Fruit fly (Drosophila melanogaster): ENCODE measurements around the gene Srx.

Srx gene

DNA sequence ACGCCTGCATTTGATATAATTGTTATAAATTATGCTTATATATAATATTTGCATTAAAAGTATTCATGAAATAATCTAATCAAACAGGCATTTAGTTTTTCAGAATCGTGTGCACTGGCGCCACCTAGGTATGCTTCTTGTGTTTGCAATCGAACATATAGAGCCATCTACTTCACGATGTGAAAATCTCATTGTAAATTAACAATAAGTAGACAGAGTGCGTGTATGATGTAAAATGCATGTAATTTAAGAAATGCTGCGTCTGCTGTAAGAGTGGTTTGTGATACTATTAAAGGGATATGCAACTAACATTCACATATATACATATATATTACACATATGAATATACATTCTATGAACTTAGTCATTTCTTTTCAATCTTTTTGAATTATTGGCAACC lies 36.5 kb upstream of the Srx start (continued):
- no peak for TF ChIP-seq Mad (GFP tag; optimal IDR thresholded peaks at IDR 0.05)
- no peak for TF ChIP-seq Rx (GFP tag; IDR thresholded peaks at IDR 0.05)
- no peak for TF ChIP-seq caup (GFP tag; optimal IDR thresholded peaks at IDR 0.05; ENCODE audit: severe bottlenecking)
- TF ChIP-seq CG7357 (GFP tag; IDR thresholded peaks at IDR 0.05) = no peak
- no peak for TF ChIP-seq CG11695 (GFP tag; IDR thresholded peaks at IDR 0.05)
- no peak for TF ChIP-seq CG32767 (GFP tag; IDR thresholded peaks at IDR 0.05)
- TF ChIP-seq Pdp1 (GFP tag; optimal IDR thresholded peaks at IDR 0.05) = no peak
- TF ChIP-seq CG34376 (GFP tag; optimal IDR thresholded peaks at IDR 0.05) = no peak
- TF ChIP-seq CG11696 (GFP tag; IDR thresholded peaks at IDR 0.05) = no peak
- TF ChIP-seq ems (GFP tag; optimal IDR thresholded peaks at IDR 0.05) = no peak
- peak; percentile 43 for TF ChIP-seq grau (tag; optimal IDR thresholded peaks at IDR 0.05)
- no peak for TF ChIP-seq Hr39 (optimal IDR thresholded peaks at IDR 0.05)
- TF ChIP-seq sd (tag; optimal IDR thresholded peaks at IDR 0.05) = peak; percentile 35
- peak; percentile 58 for TF ChIP-seq kay (GFP tag; optimal IDR thresholded peaks at IDR 0.05)
- TF ChIP-seq CG14710 (tag; optimal IDR thresholded peaks at IDR 0.05) = peak; percentile 4
- no peak for TF ChIP-seq CG1024 (GFP tag; IDR thresholded peaks at IDR 0.05)
- TF ChIP-seq CG1792 (GFP tag; optimal IDR thresholded peaks at IDR 0.05) = no peak
- TF ChIP-seq CG9876 (GFP tag; optimal IDR thresholded peaks at IDR 0.05) = peak; percentile 48
- peak; percentile 76 for TF ChIP-seq HmgZ (tag; optimal IDR thresholded peaks at IDR 0.05)
- peak; percentile 29 for TF ChIP-seq CG13424 (tag; optimal IDR thresholded peaks at IDR 0.05)
- TF ChIP-seq Ravus (GFP tag; IDR thresholded peaks at IDR 0.05) = no peak
- TF ChIP-seq en (GFP tag; optimal IDR thresholded peaks at IDR 0.05) = no peak
- no peak for TF ChIP-seq mld (GFP tag; IDR thresholded peaks at IDR 0.05; ENCODE audit: partially characterized antibody)
- no peak for TF ChIP-seq vfl (GFP tag; optimal IDR thresholded peaks at IDR 0.05)
- TF ChIP-seq CG12769 (tag; optimal IDR thresholded peaks at IDR 0.05) = peak; percentile 31
- TF ChIP-seq CG32532 (GFP tag; IDR thresholded peaks at IDR 0.05) = peak; percentile 68
- peak; percentile 23 for TF ChIP-seq cg (GFP tag; optimal IDR thresholded peaks at IDR 0.05)
- TF ChIP-seq stc (GFP tag; IDR thresholded peaks at IDR 0.05) = no peak
- TF ChIP-seq CG13894 (tag; optimal IDR thresholded peaks at IDR 0.05) = no peak
- no peak for TF ChIP-seq CG8281 (tag; optimal IDR thresholded peaks at IDR 0.05)
- TF ChIP-seq GATAe (GFP tag; conservative IDR thresholded peaks at IDR 0.05) = no peak
- no peak for TF ChIP-seq fru (optimal IDR thresholded peaks at IDR 0.05)
- TF ChIP-seq CG7745 (tag; optimal IDR thresholded peaks at IDR 0.05) = no peak
- TF ChIP-seq row (GFP tag; IDR thresholded peaks at IDR 0.05) = no peak
- peak; percentile 31 for TF ChIP-seq Myb (GFP tag; optimal IDR thresholded peaks at IDR 0.05)
- TF ChIP-seq Kr (GFP tag; optimal IDR thresholded peaks at IDR 0.05) = no peak
- TF ChIP-seq Nf-YB (GFP tag; optimal IDR thresholded peaks at IDR 0.05) = no peak
- no peak for TF ChIP-seq fd3F (GFP tag; optimal IDR thresholded peaks at IDR 0.05)
- peak; percentile 24 for TF ChIP-seq phol (tag; optimal IDR thresholded peaks at IDR 0.05)
- no peak for TF ChIP-seq ato (GFP tag; IDR thresholded peaks at IDR 0.05; ENCODE audit: partially characterized antibody)
- no peak for TF ChIP-seq ranshi (GFP tag; IDR thresholded peaks at IDR 0.05)
- no peak for TF ChIP-seq oc (tag; optimal IDR thresholded peaks at IDR 0.05)
- TF ChIP-seq Hr78 (GFP tag; optimal IDR thresholded peaks at IDR 0.05) = no peak
- TF ChIP-seq kni (GFP tag; optimal IDR thresholded peaks at IDR 0.05) = no peak
- TF ChIP-seq CG14965 (GFP tag; optimal IDR thresholded peaks at IDR 0.05; ENCODE audit: borderline replicate concordance) = no peak
- TF ChIP-seq hkb (optimal IDR thresholded peaks at IDR 0.05) = no peak
- TF ChIP-seq hkb (GFP tag; IDR thresholded peaks at IDR 0.05) = no peak
- no peak for TF ChIP-seq p53 (GFP tag; optimal IDR thresholded peaks at IDR 0.05)
- TF ChIP-seq Xrp1 (GFP tag; IDR thresholded peaks at IDR 0.05) = no peak
- TF ChIP-seq HmgD (GFP tag; optimal IDR thresholded peaks at IDR 0.05) = no peak
- TF ChIP-seq CG9817 (tag; optimal IDR thresholded peaks at IDR 0.05) = peak; percentile 57
- no peak for TF ChIP-seq Antp (GFP tag; optimal IDR thresholded peaks at IDR 0.05)
- no peak for TF ChIP-seq z (GFP tag; IDR thresholded peaks at IDR 0.05)
